Worm (Caenorhabditis elegans) whole organism, mixed stage, embryonic: ENCODE measurements around the gene F53C11.1.

Experiments
- M03D4.4 ChIP-seq: sonication (generic microtip); optimal IDR thresholded peaks from 2 replicates; lab custom pipeline; 2017; ENCODE audit warnings: mild to moderate bottlenecking, missing genetic modification characterization, missing compliant biosample characterization
- unc-120 ChIP-seq: sonication (generic microtip); optimal IDR thresholded peaks from 2 replicates; lab custom pipeline; 2017; ENCODE audit warnings: missing genetic modification characterization, missing compliant biosample characterization; ENCODE audit not compliant: poor library complexity, severe bottlenecking

- no peak for TF ChIP-seq unc-120
- no peak for TF ChIP-seq M03D4.4 (tag; lab: Kevin White, UChicago)
These were observed 18.2 kb upstream of the F53C11.1 start for ce11 chrV:13757349-13757748.
